Worm (Caenorhabditis elegans): ENCODE data around the gene klf-2.

- no peak for TF ChIP-seq ref-1 (GFP tag; conservative IDR thresholded peaks at IDR 0.05)
- no peak for TF ChIP-seq ztf-23 (GFP tag; IDR thresholded peaks at IDR 0.05)
- no peak for TF ChIP-seq cog-1 (tag; optimal IDR thresholded peaks at IDR 0.05)
- no peak for TF ChIP-seq ztf-29 (GFP tag; IDR thresholded peaks at IDR 0.05)
- TF ChIP-seq flt-1 (GFP tag; IDR thresholded peaks at IDR 0.05): no peak
Measured at ce11 chrV:20682309-20682708, 3.2 kb upstream of the klf-2 start.
